Worm (Caenorhabditis elegans): ENCODE results near the gene vti-1.
A peak's percentile ranks its signal among the peaks of the same experiment; 100 is the strongest.

Gene vti-1

ce11 chrIV:14765336-14765735 lies 1.1 kb downstream of the vti-1 start, which contains the start of gene Y57G11C.5:
Y57G11C.5 (minus strand) TSS chrIV:14765436.
- TF ChIP-seq nhr-12 (tag; optimal IDR thresholded peaks at IDR 0.05) (no peak), elt-3 (tag; optimal IDR thresholded peaks at IDR 0.05) (no peak), nhr-237 (tag; optimal IDR thresholded peaks at IDR 0.05) (no peak), pha-4 (tag; optimal IDR thresholded peaks at IDR 0.05) (no peak), unc-39 (tag; optimal IDR thresholded peaks at IDR 0.05) (no peak), nhr-67 (tag; optimal IDR thresholded peaks at IDR 0.05) (no peak), lin-15B (tag; optimal IDR thresholded peaks at IDR 0.05) (no peak), nhr-25 (tag; optimal IDR thresholded peaks at IDR 0.05) (no peak), egl-27 (tag; optimal IDR thresholded peaks at IDR 0.05) (no peak), ceh-82 (tag; optimal IDR thresholded peaks at IDR 0.05) (no peak), ZK546.5 (tag; optimal IDR thresholded peaks at IDR 0.05) (no peak)

- no peak for TF ChIP-seq nhr-237 (tag; optimal IDR thresholded peaks at IDR 0.05)
- no peak for TF ChIP-seq egl-5 (tag; optimal IDR thresholded peaks at IDR 0.05)
- TF ChIP-seq nhr-43 (tag; optimal IDR thresholded peaks at IDR 0.05; ENCODE audit: poor library complexity, severe bottlenecking), result peak; percentile 29
- TF ChIP-seq snpc-4 (tag; optimal IDR thresholded peaks at IDR 0.05), result peak; percentile 82
Observed at ce11 chrIV:14764719-14765173, 1.7 kb downstream of the vti-1 start.

ce11 chrIV:14763938-14764718 lies 2.3 kb downstream of the vti-1 start:
- TF ChIP-seq ceh-9 (tag; optimal IDR thresholded peaks at IDR 0.05), result no peak
- peak; percentile 68 for TF ChIP-seq ama-1 (optimal IDR thresholded peaks at IDR 0.05)
- no peak for TF ChIP-seq pha-4 (tag; optimal IDR thresholded peaks at IDR 0.05)

ce11 chrIV:14763348-14763747 lies 3.1 kb downstream of the vti-1 start:
- TF ChIP-seq mdl-1 (tag; optimal IDR thresholded peaks at IDR 0.05), result peak; percentile 28
- TF ChIP-seq hmg-11 (tag; optimal IDR thresholded peaks at IDR 0.05), result peak; percentile 54
- TF ChIP-seq lin-15B (tag; optimal IDR thresholded peaks at IDR 0.05), result peak; percentile 50
- TF ChIP-seq pqm-1 (tag; optimal IDR thresholded peaks at IDR 0.05), result peak; percentile 4
- peak; percentile 8 for TF ChIP-seq ceh-28 (tag; optimal IDR thresholded peaks at IDR 0.05)
- TF ChIP-seq elt-2 (tag; optimal IDR thresholded peaks at IDR 0.05), result peak; percentile 26
- TF ChIP-seq ama-1 (optimal IDR thresholded peaks at IDR 0.05), result peak; percentile 34
- TF ChIP-seq lin-39 (tag; optimal IDR thresholded peaks at IDR 0.05), result peak; percentile 56
- TF ChIP-seq nhr-23 (tag; optimal IDR thresholded peaks at IDR 0.05), result peak; percentile 28
- peak; percentile 69 for TF ChIP-seq nfya-1 (tag; optimal IDR thresholded peaks at IDR 0.05; ENCODE audit: insufficient read depth)
- TF ChIP-seq elt-1 (tag; optimal IDR thresholded peaks at IDR 0.05), result peak; percentile 32
- peak; percentile 31 for TF ChIP-seq snpc-4 (tag; optimal IDR thresholded peaks at IDR 0.05)

ce11 chrIV:14760845-14761244 lies 5.6 kb downstream of the vti-1 start, which contains the start of gene ptp-5.2:
ptp-5.2 (minus strand) TSS chrIV:14760945.
- TF ChIP-seq eor-1 (tag; optimal IDR thresholded peaks at IDR 0.05), result no peak
- no peak for TF ChIP-seq tbx-2 (tag; optimal IDR thresholded peaks at IDR 0.05)
- no peak for TF ChIP-seq aly-2 (tag; optimal IDR thresholded peaks at IDR 0.05)
- TF ChIP-seq jun-1 (tag; optimal IDR thresholded peaks at IDR 0.05), result no peak
- TF ChIP-seq zag-1 (tag; optimal IDR thresholded peaks at IDR 0.05), result no peak
- no peak for TF ChIP-seq nhr-237 (tag; optimal IDR thresholded peaks at IDR 0.05)
- TF ChIP-seq hmg-11 (tag; optimal IDR thresholded peaks at IDR 0.05), result no peak
- no peak for TF ChIP-seq unc-62 (GFP tag; optimal IDR thresholded peaks at IDR 0.05)
- TF ChIP-seq fos-1 (tag; optimal IDR thresholded peaks at IDR 0.05), result no peak
- TF ChIP-seq elt-3 (tag; optimal IDR thresholded peaks at IDR 0.05), result no peak

- TF ChIP-seq ztf-11 (tag; optimal IDR thresholded peaks at IDR 0.05) (no peak), lsy-12 (tag; optimal IDR thresholded peaks at IDR 0.05) (no peak), nhr-28 (tag; optimal IDR thresholded peaks at IDR 0.05) (no peak), snpc-4 (tag; optimal IDR thresholded peaks at IDR 0.05) (no peak), pha-4 (tag; optimal IDR thresholded peaks at IDR 0.05) (no peak), fkh-10 (GFP tag; optimal IDR thresholded peaks at IDR 0.05) (no peak), lin-15B (tag; optimal IDR thresholded peaks at IDR 0.05) (no peak), jun-1 (tag; optimal IDR thresholded peaks at IDR 0.05) (no peak), nhr-77 (tag; optimal IDR thresholded peaks at IDR 0.05) (no peak), aly-2 (tag; optimal IDR thresholded peaks at IDR 0.05) (no peak), nhr-67 (tag; optimal IDR thresholded peaks at IDR 0.05) (no peak), egl-27 (tag; optimal IDR thresholded peaks at IDR 0.05) (no peak), ceh-16 (tag; optimal IDR thresholded peaks at IDR 0.05) (no peak), ama-1 (optimal IDR thresholded peaks at IDR 0.05) (no peak), sea-2 (GFP tag; optimal IDR thresholded peaks at IDR 0.05) (no peak), fkh-2 (tag; optimal IDR thresholded peaks at IDR 0.05) (no peak), nfya-1 (tag; optimal IDR thresholded peaks at IDR 0.05; ENCODE audit: insufficient read depth) (no peak), tbx-2 (tag; optimal IDR thresholded peaks at IDR 0.05) (no peak), mdl-1 (tag; optimal IDR thresholded peaks at IDR 0.05) (no peak), fos-1 (tag; optimal IDR thresholded peaks at IDR 0.05) (no peak)
Observed at ce11 chrIV:14759662-14760061, 6.8 kb downstream of the vti-1 start.

Measured in whole organism, L3 larva.